Fruit fly (Drosophila melanogaster): ENCODE results near the gene pkm.

Gene pkm

dm6 chrX:11600795-11601358 lies 16.9 kb upstream of the pkm start (continued):
- TF ChIP-seq HLH4C (GFP tag; IDR thresholded peaks at IDR 0.05; ENCODE audit: partially characterized antibody) (no peak), Bgb (GFP tag; IDR thresholded peaks at IDR 0.05; ENCODE audit: partially characterized antibody) (peak; percentile 32; the same call in 1 of the 2 replicates), Bteb2 (GFP tag; optimal IDR thresholded peaks at IDR 0.05) (no peak), H2.0 (GFP tag; IDR thresholded peaks at IDR 0.05) (no peak), al (GFP tag; IDR thresholded peaks at IDR 0.05) (no peak), CG12155 (GFP tag; optimal IDR thresholded peaks at IDR 0.05) (peak; percentile 1), bcd (GFP tag; optimal IDR thresholded peaks at IDR 0.05) (no peak), z (GFP tag; IDR thresholded peaks at IDR 0.05) (0 out of 3 replicates have a peak, but pooled peaks have one; percentile 20), CG11093 (GFP tag; IDR thresholded peaks at IDR 0.05) (no peak), Neu2 (GFP tag; optimal IDR thresholded peaks at IDR 0.05; ENCODE audit: borderline replicate concordance) (no peak), vvl (GFP tag; IDR thresholded peaks at IDR 0.05) (0 out of 2 replicates have a peak, but pooled peaks have one; percentile 32), CG32767 (GFP tag; IDR thresholded peaks at IDR 0.05) (no peak), CG32772 (GFP tag; IDR thresholded peaks at IDR 0.05) (no peak), zfh2 (GFP tag; optimal IDR thresholded peaks at IDR 0.05) (peak; percentile 15), CG31224 (GFP tag; IDR thresholded peaks at IDR 0.05) (no peak), CG10267 (tag; optimal IDR thresholded peaks at IDR 0.05) (no peak), ci (GFP tag; IDR thresholded peaks at IDR 0.05) (peak; percentile 62; the same call in 1 of the 3 replicates), CG6175 (GFP tag; IDR thresholded peaks at IDR 0.05) (no peak), gcm (GFP tag; optimal IDR thresholded peaks at IDR 0.05) (peak; percentile 6), chinmo (GFP tag; IDR thresholded peaks at IDR 0.05; ENCODE audit: partially characterized antibody) (0 out of 4 replicates have a peak, but pooled peaks have one; percentile 36), CG10321 (GFP tag; IDR thresholded peaks at IDR 0.05) (peak; percentile 90), kay (GFP tag; optimal IDR thresholded peaks at IDR 0.05) (peak; percentile 77), tio (GFP tag; optimal IDR thresholded peaks at IDR 0.05) (no peak), tna (GFP tag; IDR thresholded peaks at IDR 0.05; ENCODE audit: partially characterized antibody) (no peak), bbx (GFP tag; IDR thresholded peaks at IDR 0.05; ENCODE audit: partially characterized antibody) (0 out of 2 replicates have a peak, but pooled peaks have one; percentile 38), pros (GFP tag; optimal IDR thresholded peaks at IDR 0.05) (peak; percentile 74), slp2 (GFP tag; optimal IDR thresholded peaks at IDR 0.05) (no peak), Hey (tag; optimal IDR thresholded peaks at IDR 0.05) (no peak), lilli (GFP tag; optimal IDR thresholded peaks at IDR 0.05) (peak; percentile 7), CG11695 (GFP tag; IDR thresholded peaks at IDR 0.05) (0 out of 3 replicates have a peak, but pooled peaks have one; percentile 22), slbo (GFP tag; IDR thresholded peaks at IDR 0.05) (no peak; the same call in 1 of the 2 replicates), Sry-δ (GFP tag; optimal IDR thresholded peaks at IDR 0.05) (no peak), CG13296 (GFP tag; optimal IDR thresholded peaks at IDR 0.05) (no peak), lola (GFP tag; optimal IDR thresholded peaks at IDR 0.05) (peak in 1 of 3 experiments; percentile 7), CG2120 (GFP tag; optimal IDR thresholded peaks at IDR 0.05) (peak; percentile 46), CG13123 (GFP tag; optimal IDR thresholded peaks at IDR 0.05) (no peak), cg (GFP tag; optimal IDR thresholded peaks at IDR 0.05) (peak; percentile 81), CG6689 (GFP tag; IDR thresholded peaks at IDR 0.05) (0 out of 2 replicates have a peak, but pooled peaks have one; percentile 17), Tbp (GFP tag; optimal IDR thresholded peaks at IDR 0.05) (no peak), lmd (GFP tag; IDR thresholded peaks at IDR 0.05) (0 out of 2 replicates have a peak, but pooled peaks have one; percentile 12), CG17186 (GFP tag; optimal IDR thresholded peaks at IDR 0.05) (no peak), Kr (GFP tag; optimal IDR thresholded peaks at IDR 0.05) (no peak), Med (GFP tag) (peak; percentile 57), CG1832 (GFP tag; optimal IDR thresholded peaks at IDR 0.05) (peak; percentile 65), CHES-1-like (GFP tag; optimal IDR thresholded peaks at IDR 0.05) (peak; percentile 15), Ravus (GFP tag; IDR thresholded peaks at IDR 0.05) (no peak), CG18262 (tag; optimal IDR thresholded peaks at IDR 0.05) (peak; percentile 13), Eip74EF (GFP tag; optimal IDR thresholded peaks at IDR 0.05) (no peak), Oli (tag; optimal IDR thresholded peaks at IDR 0.05) (no peak)
